Worm (Caenorhabditis elegans): ENCODE data around the gene msp-76.

ce11 chrIV:9659999-9660398 lies 28.8 kb upstream of the msp-76 start:
- no peak for TF ChIP-seq flt-1 (GFP tag; IDR thresholded peaks at IDR 0.05)
- TF ChIP-seq cog-1 (tag; optimal IDR thresholded peaks at IDR 0.05), result no peak
- no peak for TF ChIP-seq ref-1 (GFP tag; conservative IDR thresholded peaks at IDR 0.05)
- no peak for TF ChIP-seq tab-1 (GFP tag; IDR thresholded peaks at IDR 0.05)
- no peak for TF ChIP-seq ztf-29 (GFP tag; IDR thresholded peaks at IDR 0.05)
- TF ChIP-seq med-1 (GFP tag; optimal IDR thresholded peaks at IDR 0.05; ENCODE audit: insufficient read depth), result no peak
- TF ChIP-seq T22C8.4 (GFP tag; IDR thresholded peaks at IDR 0.05), result no peak
- TF ChIP-seq klf-2 (GFP tag; conservative IDR thresholded peaks at IDR 0.05), result no peak
